Worm (Caenorhabditis elegans) whole organism, L4 larva: ENCODE data around the gene srxa-8.

ENCODE experiments used
- D1046.2 ChIP-seq: fragments of 200-800 bp; sonication (Bioruptor generic); IDR thresholded peaks from 2 replicates; pipeline ENCODE4 v1.3.6; 2022; ENCODE audit warnings: missing genetic modification characterization, missing compliant biosample characterization
- R02D3.7 ChIP-seq: fragments of 150-350 bp; sonication (generic microtip); optimal IDR thresholded peaks from 3 replicates; lab custom pipeline; 2014; ENCODE audit warnings: missing biosample characterization, missing genetic modification characterization
- ZK546.5 ChIP-seq, 2 experiments: sonication (generic microtip); optimal IDR thresholded peaks; 2 replicates each; lab custom pipeline; 2017; ENCODE audit warnings: missing biosample characterization in 2 of 2, missing genetic modification characterization in 2 of 2
- ama-1 ChIP-seq: fragments of 150-350 bp; optimal IDR thresholded peaks from 2 replicates; lab custom pipeline; 2014; ENCODE audit warnings: inconsistent platforms, mixed read lengths
- ceh-28 ChIP-seq: fragments of 150-350 bp; optimal IDR thresholded peaks from 2 replicates; lab custom pipeline; 2014; ENCODE audit warnings: missing biosample characterization, missing genetic modification reagents, missing genetic modification characterization
- ceh-82 ChIP-seq: sonication (generic microtip); optimal IDR thresholded peaks from 2 replicates; lab custom pipeline; 2017; ENCODE audit warnings: missing biosample characterization, missing genetic modification characterization
- ctbp-1 ChIP-seq: fragments of 200-800 bp; sonication (Bioruptor generic); IDR thresholded peaks from 2 replicates; pipeline ENCODE4 v1.3.6; 2022; ENCODE audit warnings: missing genetic modification reagents, missing genetic modification characterization, missing compliant biosample characterization
- egl-43 ChIP-seq: fragments of 200-800 bp; sonication (Bioruptor generic); IDR thresholded peaks from 2 replicates; pipeline ENCODE4 v1.3.6; 2022; ENCODE audit warnings: missing genetic modification reagents, missing genetic modification characterization, missing compliant biosample characterization
- hmg-1.1 ChIP-seq: fragments of 200-800 bp; sonication (Bioruptor generic); IDR thresholded peaks from 2 replicates; pipeline ENCODE4 v1.3.6; 2022; ENCODE audit warnings: missing genetic modification reagents, missing genetic modification characterization, missing compliant biosample characterization
- lin-13 ChIP-seq: fragments of 150-350 bp; optimal IDR thresholded peaks from 2 replicates; lab custom pipeline; 2014; ENCODE audit warnings: missing biosample characterization, missing genetic modification reagents, missing genetic modification characterization
- nhr-11 ChIP-seq: fragments of 150-350 bp; optimal IDR thresholded peaks from 2 replicates; lab custom pipeline; 2014; ENCODE audit warnings: missing biosample characterization, missing genetic modification characterization
- nhr-237 ChIP-seq: sonication (generic microtip); optimal IDR thresholded peaks from 2 replicates; lab custom pipeline; 2017; ENCODE audit warnings: missing biosample characterization, missing genetic modification characterization
- skn-1 ChIP-seq: fragments of 150-350 bp; optimal IDR thresholded peaks from 2 replicates; lab custom pipeline; 2014; ENCODE audit warnings: missing biosample characterization, missing genetic modification characterization
- unc-62 ChIP-seq, 3 experiments: fragments of 150-350 bp in 1 of 3; sonication (generic microtip); optimal IDR thresholded peaks in 2 of 3; peaks in 1 of 3; 1 replicate in 1 of 3; 2 replicates in 2 of 3; lab custom pipeline; 2014 to 2017; ENCODE audit warnings: missing biosample characterization in 3 of 3, missing genetic modification characterization in 3 of 3, missing genetic modification reagents in 3 of 3, missing genotype in 1 of 3

ce11 chrX:13284091-13284490 lies 24.6 kb downstream of the srxa-8 start, which contains the start of gene cyp-14A4:
- TF ChIP-seq unc-62 (GFP tag; optimal IDR thresholded peaks at IDR 0.05 in 1 of 2; lab: Kevin White, UChicago) (no peak), unc-62 (tag; optimal IDR thresholded peaks at IDR 0.05; lab: Kevin White, UChicago) (no peak), nhr-11 (no peak), nhr-237 (tag; lab: Kevin White, UChicago) (no peak), ctbp-1 (no peak), ama-1 (no peak), ceh-82 (tag; lab: Kevin White, UChicago) (no peak), D1046.2 (GFP tag; lab: Robert Waterston, UW) (no peak), ceh-28 (no peak), lin-13 (GFP tag; lab: Kevin White, UChicago) (no peak), skn-1 (tag; lab: Kevin White, UChicago) (no peak), egl-43 (no peak), ZK546.5 (tag; optimal IDR thresholded peaks at IDR 0.05; lab: Kevin White, UChicago) (no peak), hmg-1.1 (GFP tag; lab: Robert Waterston, UW) (no peak), R02D3.7 (no peak)
